Worm (Caenorhabditis elegans) whole organism, midembryonic: Measurements from ENCODE around the gene Y43C5A.2.
A peak's percentile ranks its signal among the peaks of the same experiment; 100 is the strongest.

ENCODE experiments used
- T22C8.4 ChIP-seq: fragments of 200-800 bp; sonication (Bioruptor generic); IDR thresholded peaks from 2 replicates; pipeline ENCODE4 v1.3.6; 2022; ENCODE audit warnings: missing genetic modification characterization, missing compliant biosample characterization
- cog-1 ChIP-seq: sonication (generic microtip); optimal IDR thresholded peaks from 2 replicates; lab custom pipeline; 2016; ENCODE audit warnings: missing genetic modification characterization, missing compliant biosample characterization
- flt-1 ChIP-seq: fragments of 200-800 bp; sonication (Bioruptor generic); IDR thresholded peaks from 2 replicates; pipeline ENCODE4 v1.3.6; 2022; ENCODE audit warnings: missing genetic modification characterization, missing compliant biosample characterization
- klf-2 ChIP-seq: fragments of 200-800 bp; sonication (Bioruptor generic); conservative IDR thresholded peaks from 2 replicates; pipeline ENCODE4 v1.3.6; 2022; ENCODE audit warnings: missing genetic modification reagents, missing genetic modification characterization, missing compliant biosample characterization
- med-1 ChIP-seq: sonication (generic microtip); optimal IDR thresholded peaks from 2 replicates; lab custom pipeline; 2017; ENCODE audit warnings: missing genetic modification characterization, mild to moderate bottlenecking, missing compliant biosample characterization, antibody characterized with exemption, missing genetic modification reagents; ENCODE audit not compliant: insufficient read depth
- ref-1 ChIP-seq: fragments of 200-800 bp; sonication (Bioruptor generic); conservative IDR thresholded peaks from 2 replicates; pipeline ENCODE4 v1.3.6; 2022; ENCODE audit warnings: missing genetic modification reagents, missing genetic modification characterization, missing compliant biosample characterization
- tab-1 ChIP-seq: fragments of 200-800 bp; sonication (Bioruptor generic); IDR thresholded peaks from 2 replicates; pipeline ENCODE4 v1.3.6; 2022; ENCODE audit warnings: missing genetic modification characterization, missing compliant biosample characterization
- ztf-23 ChIP-seq: fragments of 200-800 bp; sonication (Bioruptor generic); IDR thresholded peaks from 2 replicates; pipeline ENCODE4 v1.3.6; 2022; ENCODE audit warnings: missing genetic modification reagents, missing genetic modification characterization, missing compliant biosample characterization
- ztf-29 ChIP-seq: fragments of 200-800 bp; sonication (Bioruptor generic); IDR thresholded peaks from 2 replicates; pipeline ENCODE4 v1.3.6; 2022; ENCODE audit warnings: missing genetic modification reagents, missing genetic modification characterization, missing compliant biosample characterization

The Y43C5A.2 gene

ce11 chrIV:10259557-10259956 is 10.1 kb upstream of the Y43C5A.2 start, which contains the start of gene F01G10.9:
TSS of gene F01G10.9 (minus strand) at chrIV:10259657.
- TF ChIP-seq T22C8.4 (GFP tag; lab: Robert Waterston, UW) (no peak), ref-1 (no peak), tab-1 (GFP tag; lab: Robert Waterston, UW) (no peak), flt-1 (no peak), klf-2 (GFP tag; lab: Robert Waterston, UW) (no peak), med-1 (GFP tag; lab: Kevin White, UChicago) (no peak), ztf-29 (GFP tag; lab: Robert Waterston, UW) (no peak)

- no peak for TF ChIP-seq T22C8.4 (GFP tag; lab: Robert Waterston, UW)
- TF ChIP-seq med-1 (GFP tag; lab: Kevin White, UChicago) = no peak
- TF ChIP-seq ztf-29 (GFP tag; lab: Robert Waterston, UW) = no peak
- TF ChIP-seq cog-1 (tag; lab: Kevin White, UChicago) = no peak
- no peak for TF ChIP-seq tab-1 (GFP tag; lab: Robert Waterston, UW)
- no peak for TF ChIP-seq flt-1
- TF ChIP-seq klf-2 (GFP tag; lab: Robert Waterston, UW) = no peak
- TF ChIP-seq ref-1 = no peak
- TF ChIP-seq ztf-23 (GFP tag; lab: Robert Waterston, UW) = no peak
Measured at ce11 chrIV:10261061-10261460, 8.6 kb upstream of the Y43C5A.2 start.

ce11 chrIV:10262882-10263281 is 6.8 kb upstream of the Y43C5A.2 start:
- TF ChIP-seq klf-2 (GFP tag; lab: Robert Waterston, UW) (0 out of 2 replicates have a peak, but pooled peaks have one; percentile 25), tab-1 (GFP tag; lab: Robert Waterston, UW) (0 out of 2 replicates have a peak, but pooled peaks have one; percentile 5)

- TF ChIP-seq tab-1 (GFP tag; lab: Robert Waterston, UW) (no peak), klf-2 (GFP tag; lab: Robert Waterston, UW) (no peak), T22C8.4 (GFP tag; lab: Robert Waterston, UW) (no peak), med-1 (GFP tag; lab: Kevin White, UChicago) (no peak), cog-1 (tag; lab: Kevin White, UChicago) (no peak), ztf-23 (GFP tag; lab: Robert Waterston, UW) (no peak), flt-1 (no peak), ztf-29 (GFP tag; lab: Robert Waterston, UW) (no peak), ref-1 (no peak)
Measured at ce11 chrIV:10273360-10273759, 3.7 kb downstream of the Y43C5A.2 start.

DNA sequence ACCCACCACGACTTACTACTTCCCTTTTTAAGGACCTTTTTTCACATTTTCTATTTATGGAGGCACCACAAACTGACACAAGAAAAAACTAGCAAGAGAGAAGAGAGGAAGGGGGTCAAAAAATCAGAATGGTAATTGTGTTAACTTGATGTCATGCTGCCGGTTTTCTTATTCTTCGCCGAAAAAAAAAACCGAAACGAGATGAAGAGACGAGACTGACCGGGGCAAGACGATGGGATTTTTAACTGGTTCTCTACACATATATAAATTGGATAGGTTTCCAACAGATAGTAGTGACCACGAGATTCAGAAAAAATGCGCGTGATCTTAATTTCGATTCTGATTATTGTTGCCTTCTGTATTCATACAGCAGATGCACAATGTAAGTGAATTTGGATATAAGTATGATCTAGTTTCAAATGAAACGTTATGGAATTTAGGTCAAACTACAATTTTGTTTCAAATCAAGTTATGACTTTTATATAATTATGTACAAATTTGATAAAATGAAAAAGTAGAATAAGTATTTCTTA is 4.2 kb downstream of the Y43C5A.2 start, which contains the start of gene Y43C5A.3:
TSS of gene Y43C5A.3 (plus strand) at position 256 of the 533 bp plus-strand sequence.
- no peak for TF ChIP-seq ref-1
- no peak for TF ChIP-seq ztf-23 (GFP tag; lab: Robert Waterston, UW)
- no peak for TF ChIP-seq klf-2 (GFP tag; lab: Robert Waterston, UW)
- no peak for TF ChIP-seq ztf-29 (GFP tag; lab: Robert Waterston, UW)
- TF ChIP-seq tab-1 (GFP tag; lab: Robert Waterston, UW) = no peak
- no peak for TF ChIP-seq med-1 (GFP tag; lab: Kevin White, UChicago)

ce11 chrIV:10275050-10275449 is 5.4 kb downstream of the Y43C5A.2 start:
- TF ChIP-seq ref-1 (no peak), flt-1 (no peak), ztf-23 (GFP tag; lab: Robert Waterston, UW) (no peak), tab-1 (GFP tag; lab: Robert Waterston, UW) (no peak), T22C8.4 (GFP tag; lab: Robert Waterston, UW) (no peak), ztf-29 (GFP tag; lab: Robert Waterston, UW) (no peak), med-1 (GFP tag; lab: Kevin White, UChicago) (no peak), klf-2 (GFP tag; lab: Robert Waterston, UW) (no peak), cog-1 (tag; lab: Kevin White, UChicago) (no peak)

- TF ChIP-seq flt-1 (no peak), cog-1 (tag; lab: Kevin White, UChicago) (no peak), tab-1 (GFP tag; lab: Robert Waterston, UW) (no peak), T22C8.4 (GFP tag; lab: Robert Waterston, UW) (no peak), med-1 (GFP tag; lab: Kevin White, UChicago) (no peak), ztf-23 (GFP tag; lab: Robert Waterston, UW) (no peak), klf-2 (GFP tag; lab: Robert Waterston, UW) (no peak), ztf-29 (GFP tag; lab: Robert Waterston, UW) (no peak), ref-1 (no peak)
Measured at ce11 chrIV:10276960-10277359, 7.3 kb downstream of the Y43C5A.2 start, which contains the start of gene Y43C5A.7. TSS of gene Y43C5A.7 (plus strand) at chrIV:10277260.

DNA sequence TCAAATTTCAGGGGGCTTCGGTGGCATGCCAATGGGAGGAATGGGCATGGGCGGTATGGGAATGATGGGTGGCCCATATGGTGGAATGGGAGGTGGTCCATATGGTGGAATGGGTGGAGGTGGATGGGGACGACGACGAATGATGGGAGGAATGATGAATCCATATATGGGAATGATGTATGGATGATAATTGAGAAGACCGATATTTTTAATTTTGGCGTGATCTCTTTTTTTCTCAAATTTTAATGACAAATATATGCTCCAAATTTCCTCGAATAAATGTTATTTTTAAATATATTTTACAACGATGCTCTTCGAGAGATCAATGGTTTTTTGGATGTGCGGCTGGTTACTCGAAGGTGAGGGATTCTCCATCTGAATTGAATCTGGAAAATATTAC is 8.0 kb downstream of the Y43C5A.2 start, which contains the start of gene Y43C5A.4:
TSS of gene Y43C5A.4 (plus strand) at position 301 of the 400 bp plus-strand sequence.
- TF ChIP-seq ref-1 (no peak), flt-1 (no peak), T22C8.4 (GFP tag; lab: Robert Waterston, UW) (no peak), tab-1 (GFP tag; lab: Robert Waterston, UW) (no peak), cog-1 (tag; lab: Kevin White, UChicago) (no peak), ztf-29 (GFP tag; lab: Robert Waterston, UW) (no peak), ztf-23 (GFP tag; lab: Robert Waterston, UW) (no peak), med-1 (GFP tag; lab: Kevin White, UChicago) (no peak), klf-2 (GFP tag; lab: Robert Waterston, UW) (no peak)

DNA sequence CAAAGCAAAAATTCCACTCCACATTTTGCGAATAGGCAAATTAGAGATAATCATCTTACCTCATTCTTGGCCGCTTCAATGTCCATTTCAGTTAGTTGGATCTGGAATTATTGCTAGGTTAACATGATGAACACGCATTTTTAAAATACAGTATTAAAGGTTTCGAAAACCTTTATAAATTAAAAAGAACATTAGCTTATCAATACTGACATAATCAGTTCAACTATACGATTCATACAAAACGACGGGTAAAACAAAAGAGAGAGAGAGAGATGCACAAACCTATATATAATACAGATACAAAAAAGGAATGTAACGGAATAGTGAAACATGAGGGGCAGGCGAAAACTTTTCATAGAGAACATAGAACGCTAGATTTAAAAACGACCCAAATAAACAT is 11.8 kb downstream of the Y43C5A.2 start, which contains the start of gene thk-1:
TSS of gene thk-1 (minus strand) at position 101 of the 400 bp plus-strand sequence.
- TF ChIP-seq T22C8.4 (GFP tag; lab: Robert Waterston, UW) = no peak
- TF ChIP-seq ref-1 = no peak
- TF ChIP-seq tab-1 (GFP tag; lab: Robert Waterston, UW) = no peak
- no peak for TF ChIP-seq ztf-23 (GFP tag; lab: Robert Waterston, UW)
- no peak for TF ChIP-seq ztf-29 (GFP tag; lab: Robert Waterston, UW)
- no peak for TF ChIP-seq med-1 (GFP tag; lab: Kevin White, UChicago)
- TF ChIP-seq flt-1 = no peak
- no peak for TF ChIP-seq klf-2 (GFP tag; lab: Robert Waterston, UW)
- TF ChIP-seq cog-1 (tag; lab: Kevin White, UChicago) = no peak
